Fruit fly (Drosophila melanogaster) whole organism, embryonic: Measurements from ENCODE around the gene Invadolysin.
A peak's percentile ranks its signal among the peaks of the same experiment; 100 is the strongest.

Experiments used
- Adf1 ChIP-seq: fragments of 200-800 bp; sonication (Bioruptor generic); IDR thresholded peaks from 2 replicates; pipeline ENCODE4 v1.3.6; 2022; ENCODE audit warnings: missing biosample characterization, missing genetic modification characterization
- CG10267 ChIP-seq: fragments of 200-800 bp; sonication (Bioruptor generic); optimal IDR thresholded peaks from 2 replicates; lab custom pipeline; 2018; ENCODE audit warnings: missing biosample characterization, mild to moderate bottlenecking, missing genetic modification characterization, moderate library complexity
- CG12155 ChIP-seq: fragments of 200-800 bp; sonication (Bioruptor generic); optimal IDR thresholded peaks from 3 replicates; lab custom pipeline; 2016; ENCODE audit warnings: missing biosample characterization, missing genetic modification characterization
- CG12769 ChIP-seq: fragments of 200-800 bp; sonication (Bioruptor generic); optimal IDR thresholded peaks from 2 replicates; lab custom pipeline; 2019; ENCODE audit warnings: missing biosample characterization, mild to moderate bottlenecking, missing genetic modification characterization, moderate library complexity
- CG17385 ChIP-seq: fragments of 200-800 bp; sonication (Bioruptor generic); optimal IDR thresholded peaks from 3 replicates; lab custom pipeline; 2018; ENCODE audit warnings: missing biosample characterization, mild to moderate bottlenecking, missing genetic modification characterization
- CG2116 ChIP-seq: fragments of 200-800 bp; sonication (Bioruptor generic); optimal IDR thresholded peaks from 3 replicates; lab custom pipeline; 2018; ENCODE audit warnings: missing biosample characterization, mild to moderate bottlenecking, missing genetic modification characterization
- CG2875 ChIP-seq: fragments of 200-800 bp; sonication (Bioruptor generic); optimal IDR thresholded peaks from 2 replicates; lab custom pipeline; 2017; ENCODE audit warnings: missing biosample characterization, mild to moderate bottlenecking, missing genetic modification characterization, missing genetic modification reagents
- CG33213 ChIP-seq: fragments of 200-800 bp; sonication (Bioruptor generic); optimal IDR thresholded peaks from 3 replicates; lab custom pipeline; 2016; ENCODE audit warnings: missing biosample characterization, missing genetic modification characterization
- CG33557 ChIP-seq: fragments of 200-800 bp; sonication (Bioruptor generic); optimal IDR thresholded peaks from 2 replicates; lab custom pipeline; 2019; ENCODE audit warnings: missing biosample characterization, mild to moderate bottlenecking, missing genetic modification characterization, moderate library complexity
- CG4730 ChIP-seq: fragments of 200-800 bp; sonication (Bioruptor generic); IDR thresholded peaks from 2 replicates; pipeline ENCODE4 v1.3.6; 2022; ENCODE audit warnings: missing biosample characterization, missing genetic modification characterization
- CG7963 ChIP-seq: fragments of 200-800 bp; sonication (Bioruptor generic); IDR thresholded peaks from 3 replicates; pipeline ENCODE4 v1.3.6; 2022; ENCODE audit warnings: missing biosample characterization, missing genetic modification characterization; ENCODE audit not compliant: partially characterized antibody
- CG8290 ChIP-seq, 3 experiments: fragments of 200-800 bp; sonication (Bioruptor generic); optimal IDR thresholded peaks; 2 replicates each; lab custom pipeline; 2016 to 2019; ENCODE audit warnings: missing biosample characterization in 3 of 3, missing genetic modification characterization in 3 of 3, mild to moderate bottlenecking in 2 of 3, moderate library complexity in 1 of 3
- CG9817 ChIP-seq: fragments of 200-800 bp; sonication (Bioruptor generic); optimal IDR thresholded peaks from 2 replicates; lab custom pipeline; 2018; ENCODE audit warnings: missing biosample characterization, mild to moderate bottlenecking, missing genetic modification characterization, moderate library complexity
- CrebB ChIP-seq: fragments of 200-800 bp; sonication (Bioruptor generic); optimal IDR thresholded peaks from 3 replicates; lab custom pipeline; 2018; ENCODE audit warnings: missing biosample characterization, mild to moderate bottlenecking, missing genetic modification characterization
- Dbx ChIP-seq: fragments of 200-800 bp; sonication (Bioruptor generic); IDR thresholded peaks from 3 replicates; pipeline ENCODE4 v1.3.6; 2022; ENCODE audit warnings: missing biosample characterization, missing genetic modification characterization
- Deaf1 ChIP-seq: fragments of 200-800 bp; optimal IDR thresholded peaks from 3 replicates; lab custom pipeline; 2019; ENCODE audit warnings: missing biosample characterization, mild to moderate bottlenecking, missing genetic modification characterization, moderate library complexity
- H15 ChIP-seq: fragments of 200-800 bp; sonication (Bioruptor generic); IDR thresholded peaks from 3 replicates; pipeline ENCODE4 v1.3.6; 2022; ENCODE audit warnings: missing biosample characterization, missing genetic modification characterization
- HLH54F ChIP-seq: fragments of 200-800 bp; sonication (Bioruptor generic); optimal IDR thresholded peaks from 3 replicates; lab custom pipeline; 2016; ENCODE audit warnings: missing biosample characterization, missing genetic modification characterization
- MBD-R2 ChIP-seq: fragments of 200-800 bp; sonication (Bioruptor generic); IDR thresholded peaks from 2 replicates; pipeline ENCODE4 v1.3.6; 2022; ENCODE audit warnings: missing biosample characterization, missing genetic modification characterization
- Med ChIP-seq: fragments of 200-800 bp; sonication (Bioruptor generic); peaks from one replicate; lab custom pipeline; 2016; ENCODE audit warnings: missing biosample characterization, missing genetic modification characterization, mild to moderate bottlenecking, inconsistent platforms, moderate library complexity
- Myb ChIP-seq: fragments of 200-800 bp; sonication (Bioruptor generic); optimal IDR thresholded peaks from 2 replicates; lab custom pipeline; 2016; ENCODE audit warnings: missing biosample characterization, missing genetic modification characterization
- Nf-YB ChIP-seq: fragments of 200-800 bp; sonication (Bioruptor generic); optimal IDR thresholded peaks from 3 replicates; lab custom pipeline; 2019; ENCODE audit warnings: missing biosample characterization, mild to moderate bottlenecking, missing genetic modification characterization, moderate library complexity
- Oaz ChIP-seq: fragments of 200-800 bp; sonication (Bioruptor generic); IDR thresholded peaks from 2 replicates; pipeline ENCODE4 v1.3.6; 2022; ENCODE audit warnings: missing biosample characterization, missing genetic modification characterization
- Opbp ChIP-seq: fragments of 200-800 bp; sonication (Bioruptor generic); IDR thresholded peaks from 3 replicates; pipeline ENCODE4 v1.3.6; 2022; ENCODE audit warnings: missing biosample characterization, missing genetic modification characterization; ENCODE audit not compliant: partially characterized antibody
- Ssrp ChIP-seq: fragments of 200-800 bp; sonication (Bioruptor generic); optimal IDR thresholded peaks from 2 replicates; lab custom pipeline; 2018; ENCODE audit warnings: missing biosample characterization, mild to moderate bottlenecking, missing genetic modification characterization, moderate library complexity
- bbx ChIP-seq: fragments of 200-800 bp; sonication (Bioruptor generic); IDR thresholded peaks from 2 replicates; pipeline ENCODE4 v1.3.6; 2022; ENCODE audit warnings: missing biosample characterization, missing genetic modification characterization; ENCODE audit not compliant: partially characterized antibody
- cg ChIP-seq: fragments of 200-800 bp; sonication (Bioruptor generic); optimal IDR thresholded peaks from 3 replicates; lab custom pipeline; 2019; ENCODE audit warnings: missing biosample characterization, mild to moderate bottlenecking, missing genetic modification characterization, moderate library complexity
- chinmo ChIP-seq: fragments of 200-800 bp; sonication (Bioruptor generic); IDR thresholded peaks from 4 replicates; pipeline ENCODE4 v1.3.6; 2022; ENCODE audit warnings: missing biosample characterization, missing genetic modification characterization; ENCODE audit not compliant: partially characterized antibody
- ci ChIP-seq: fragments of 200-800 bp; sonication (Bioruptor generic); IDR thresholded peaks from 3 replicates; pipeline ENCODE4 v1.3.6; 2022; ENCODE audit warnings: missing biosample characterization, missing genetic modification characterization
- crol ChIP-seq: fragments of 200-800 bp; sonication (Bioruptor generic); IDR thresholded peaks from 2 replicates; pipeline ENCODE4 v1.3.6; 2022; ENCODE audit warnings: missing biosample characterization, missing genetic modification characterization
- dan ChIP-seq: fragments of 200-800 bp; sonication (Bioruptor generic); IDR thresholded peaks from 2 replicates; pipeline ENCODE4 v1.3.6; 2022; ENCODE audit warnings: missing biosample characterization, missing genetic modification characterization
- dmrt99B ChIP-seq: fragments of 200-800 bp; sonication (Bioruptor generic); optimal IDR thresholded peaks from 2 replicates; lab custom pipeline; 2018; ENCODE audit warnings: missing biosample characterization, mild to moderate bottlenecking, missing genetic modification characterization, moderate library complexity
- gsb-n ChIP-seq: fragments of 200-800 bp; sonication (Bioruptor generic); optimal IDR thresholded peaks from 3 replicates; lab custom pipeline; 2018; ENCODE audit warnings: missing biosample characterization, mild to moderate bottlenecking, missing genetic modification characterization
- insv ChIP-seq, 2 experiments: fragments of 200-800 bp; sonication (Bioruptor generic); optimal IDR thresholded peaks; 3 replicates each; lab custom pipeline; 2016 to 2018; ENCODE audit warnings: missing biosample characterization in 2 of 2, missing genetic modification characterization in 2 of 2
- jing ChIP-seq: fragments of 200-800 bp; sonication (Bioruptor generic); optimal IDR thresholded peaks from 2 replicates; lab custom pipeline; 2018; ENCODE audit warnings: missing biosample characterization, mild to moderate bottlenecking, missing genetic modification characterization
- nerfin-2 ChIP-seq: fragments of 200-800 bp; sonication (Bioruptor generic); IDR thresholded peaks from 2 replicates; pipeline ENCODE4 v1.3.6; 2022; ENCODE audit warnings: missing biosample characterization, missing genetic modification characterization; ENCODE audit not compliant: partially characterized antibody
- ro ChIP-seq: fragments of 200-800 bp; sonication (Bioruptor generic); IDR thresholded peaks from 2 replicates; pipeline ENCODE4 v1.3.6; 2022; ENCODE audit warnings: missing biosample characterization, missing genetic modification characterization
- row ChIP-seq: fragments of 200-800 bp; sonication (Bioruptor generic); IDR thresholded peaks from 3 replicates; pipeline ENCODE4 v1.3.6; 2022; ENCODE audit warnings: missing biosample characterization, missing genetic modification characterization
- sens ChIP-seq: fragments of 200-800 bp; sonication (Bioruptor generic); peaks from one replicate; lab custom pipeline; 2016; ENCODE audit warnings: missing biosample characterization, missing genetic modification characterization
- sima ChIP-seq: fragments of 200-800 bp; sonication (Bioruptor generic); optimal IDR thresholded peaks from 2 replicates; lab custom pipeline; 2016; ENCODE audit warnings: missing biosample characterization, missing genetic modification characterization
- slou ChIP-seq: fragments of 200-800 bp; sonication (Bioruptor generic); optimal IDR thresholded peaks from 3 replicates; lab custom pipeline; 2016; ENCODE audit warnings: missing biosample characterization, missing genetic modification characterization
- sr ChIP-seq: fragments of 200-800 bp; sonication (Bioruptor generic); IDR thresholded peaks from 3 replicates; pipeline ENCODE4 v1.3.6; 2022; ENCODE audit warnings: missing biosample characterization, missing genetic modification characterization
- ssp ChIP-seq: fragments of 200-800 bp; sonication (Bioruptor generic); IDR thresholded peaks from 2 replicates; pipeline ENCODE4 v1.3.6; 2022; ENCODE audit warnings: missing biosample characterization, missing genetic modification characterization
- unpg ChIP-seq: fragments of 200-800 bp; sonication (Bioruptor generic); optimal IDR thresholded peaks from 3 replicates; lab custom pipeline; 2018; ENCODE audit warnings: missing biosample characterization, mild to moderate bottlenecking, missing genetic modification characterization, moderate library complexity
- vvl ChIP-seq: fragments of 200-800 bp; sonication (Bioruptor generic); IDR thresholded peaks from 2 replicates; pipeline ENCODE4 v1.3.6; 2022; ENCODE audit warnings: missing biosample characterization, missing genetic modification characterization
- wdn ChIP-seq: fragments of 200-800 bp; sonication (Bioruptor generic); IDR thresholded peaks from 2 replicates; pipeline ENCODE4 v1.3.6; 2022; ENCODE audit warnings: missing biosample characterization, missing genetic modification characterization
- z ChIP-seq: fragments of 200-800 bp; sonication (Bioruptor generic); IDR thresholded peaks from 3 replicates; pipeline ENCODE4 v1.3.6; 2022; ENCODE audit warnings: missing biosample characterization, missing genetic modification characterization
- zen2 ChIP-seq: fragments of 200-800 bp; sonication (Bioruptor generic); IDR thresholded peaks from 3 replicates; pipeline ENCODE4 v1.3.6; 2022; ENCODE audit warnings: missing biosample characterization, missing genetic modification characterization; ENCODE audit not compliant: partially characterized antibody

Invadolysin gene

dm6 chr3R:10106796-10107195 is 37.7 kb upstream of the Invadolysin start:
- TF ChIP-seq CG10267 (tag; lab: Kevin White, UChicago) (no peak), crol (0 out of 2 replicates have a peak, but pooled peaks have one; percentile 22), slou (no peak), jing (GFP tag; lab: Kevin White, UChicago) (no peak), sens (GFP tag; lab: Kevin White, UChicago) (peak; percentile 64), unpg (GFP tag; lab: Kevin White, UChicago) (no peak), Oaz (GFP tag; lab: Robert Waterston, UW) (no peak), sima (GFP tag; lab: Kevin White, UChicago) (no peak), ci (0 out of 3 replicates have a peak, but pooled peaks have one; percentile 15), CG33557 (no peak), dan (GFP tag; lab: Robert Waterston, UW) (no peak), ro (GFP tag; lab: Robert Waterston, UW) (no peak), MBD-R2 (no peak), CG12769 (tag; lab: Kevin White, UChicago) (peak; percentile 58), CG33213 (GFP tag; lab: Kevin White, UChicago) (no peak), z (no peak)

- peak; percentile 37; the same call in 2 of the 3 replicates for TF ChIP-seq row (GFP tag; lab: Robert Waterston, UW)
- no peak for TF ChIP-seq dmrt99B (tag; lab: Kevin White, UChicago)
- 0 out of 2 replicates have a peak, but pooled peaks have one; percentile 27 for TF ChIP-seq nerfin-2
- TF ChIP-seq H15 (GFP tag; lab: Robert Waterston, UW): no peak
- peak; percentile 24 for TF ChIP-seq Deaf1
- TF ChIP-seq CG7963 (GFP tag; lab: Robert Waterston, UW): 0 out of 3 replicates have a peak, but pooled peaks have one; percentile 11
- no peak for TF ChIP-seq CG12155 (GFP tag; lab: Kevin White, UChicago)
- no peak for TF ChIP-seq Oaz (GFP tag; lab: Robert Waterston, UW)
- TF ChIP-seq gsb-n: no peak
- TF ChIP-seq vvl (GFP tag; lab: Robert Waterston, UW): 0 out of 2 replicates have a peak, but pooled peaks have one; percentile 15
- no peak for TF ChIP-seq Myb
- no peak for TF ChIP-seq Ssrp
- peak; percentile 82 for TF ChIP-seq z
- no peak for TF ChIP-seq CrebB
- no peak for TF ChIP-seq CG2875
- TF ChIP-seq insv (GFP tag; optimal IDR thresholded peaks at IDR 0.05; lab: Kevin White, UChicago): no peak
- no peak for TF ChIP-seq Opbp
- TF ChIP-seq chinmo (GFP tag; lab: Robert Waterston, UW): peak; percentile 29; the same call in 1 of the 4 replicates
- TF ChIP-seq wdn (GFP tag; lab: Robert Waterston, UW): 0 out of 2 replicates have a peak, but pooled peaks have one; percentile 9
- TF ChIP-seq bbx: peak; percentile 46; the same call in 1 of the 2 replicates
- no peak for TF ChIP-seq HLH54F (GFP tag; lab: Kevin White, UChicago)
- TF ChIP-seq Med: peak; percentile 64
- TF ChIP-seq ssp (GFP tag; lab: Robert Waterston, UW): peak; percentile 50
- TF ChIP-seq CG4730 (GFP tag; lab: Robert Waterston, UW): no peak
- TF ChIP-seq Dbx (GFP tag; lab: Robert Waterston, UW): no peak
- TF ChIP-seq crol: peak; percentile 51
- TF ChIP-seq CG9817 (tag; lab: Kevin White, UChicago): no peak
- peak; percentile 3 for TF ChIP-seq CG2116
- peak; percentile 94 for TF ChIP-seq sr (GFP tag; lab: Robert Waterston, UW)
- TF ChIP-seq cg: peak; percentile 91
- peak; percentile 97 for TF ChIP-seq Adf1 (GFP tag; lab: Robert Waterston, UW)
- peak; percentile 4 for TF ChIP-seq CG12769 (tag; lab: Kevin White, UChicago)
- TF ChIP-seq zen2: no peak
- TF ChIP-seq Nf-YB (GFP tag; lab: Kevin White, UChicago): peak; percentile 56
- TF ChIP-seq CG8290 (GFP tag; optimal IDR thresholded peaks at IDR 0.05; lab: Kevin White, UChicago): no peak
- no peak for TF ChIP-seq CG8290 (tag; optimal IDR thresholded peaks at IDR 0.05; lab: Kevin White, UChicago)
- TF ChIP-seq CG17385 (GFP tag; lab: Kevin White, UChicago): peak; percentile 37
Observed at dm6 chr3R:10108289-10108928, 36.1 kb upstream of the Invadolysin start.
